Fruit fly (Drosophila melanogaster): ENCODE measurements around the gene wat.
A peak's percentile ranks its signal among the peaks of the same experiment; 100 is the strongest.

wat gene

DNA sequence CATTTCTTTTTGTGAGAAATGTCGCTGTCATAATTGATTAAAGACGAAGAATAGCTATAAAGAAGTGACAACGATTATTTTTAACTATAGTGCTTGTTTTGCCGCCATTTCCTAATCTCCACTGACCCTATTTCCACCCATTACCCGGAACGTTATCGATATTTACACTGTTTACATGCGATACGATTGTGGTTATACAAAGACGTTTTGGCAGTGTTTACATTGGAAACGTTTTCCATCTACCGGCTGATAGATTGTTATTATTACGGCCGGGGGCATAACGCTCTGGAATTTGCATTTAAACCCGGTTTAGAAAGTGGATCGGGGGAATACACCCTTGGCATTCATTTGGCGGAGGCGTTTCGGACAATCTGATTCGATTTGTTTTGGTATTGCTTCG is 46.1 kb upstream of the wat start (continued):
- TF ChIP-seq bowl (GFP tag; IDR thresholded peaks at IDR 0.05) (no peak), scrt (GFP tag; optimal IDR thresholded peaks at IDR 0.05) (no peak), CG4328 (GFP tag; optimal IDR thresholded peaks at IDR 0.05) (no peak), gsb (GFP tag; IDR thresholded peaks at IDR 0.05) (no peak), sc (optimal IDR thresholded peaks at IDR 0.05) (no peak), sc (GFP tag; optimal IDR thresholded peaks at IDR 0.05) (no peak), hkb (optimal IDR thresholded peaks at IDR 0.05) (no peak), hkb (GFP tag; IDR thresholded peaks at IDR 0.05) (0 out of 2 replicates have a peak, but pooled peaks have one; percentile 23), CG15479 (GFP tag; optimal IDR thresholded peaks at IDR 0.05) (peak; percentile 12), phol (tag; optimal IDR thresholded peaks at IDR 0.05) (no peak), fd3F (GFP tag; optimal IDR thresholded peaks at IDR 0.05) (no peak), schlank (tag; optimal IDR thresholded peaks at IDR 0.05) (no peak), CG3281 (GFP tag; optimal IDR thresholded peaks at IDR 0.05) (no peak), sug (tag; optimal IDR thresholded peaks at IDR 0.05) (no peak), Oaz (GFP tag; IDR thresholded peaks at IDR 0.05) (no peak), CG12391 (tag; optimal IDR thresholded peaks at IDR 0.05) (no peak), CG32772 (GFP tag; IDR thresholded peaks at IDR 0.05) (no peak), CG9727 (GFP tag; optimal IDR thresholded peaks at IDR 0.05) (no peak), fd64A (GFP tag; optimal IDR thresholded peaks at IDR 0.05) (no peak), ap (GFP tag; IDR thresholded peaks at IDR 0.05) (no peak), Xrp1 (GFP tag; IDR thresholded peaks at IDR 0.05) (0 out of 2 replicates have a peak, but pooled peaks have one; percentile 8), HLH3B (GFP tag; IDR thresholded peaks at IDR 0.05) (no peak), so (GFP tag; IDR thresholded peaks at IDR 0.05) (peak; percentile 47; the same call in 1 of the 3 replicates), CG15269 (tag; optimal IDR thresholded peaks at IDR 0.05) (no peak), sr (GFP tag; IDR thresholded peaks at IDR 0.05) (no peak), pfk (GFP tag; optimal IDR thresholded peaks at IDR 0.05) (no peak), MESR4 (GFP tag; optimal IDR thresholded peaks at IDR 0.05) (no peak), CG3065 (GFP tag; optimal IDR thresholded peaks at IDR 0.05) (no peak), mirr (GFP tag; optimal IDR thresholded peaks at IDR 0.05) (peak; percentile 39), fu2 (GFP tag; optimal IDR thresholded peaks at IDR 0.05) (no peak), ERR (GFP tag; optimal IDR thresholded peaks at IDR 0.05) (no peak), CG4707 (GFP tag; optimal IDR thresholded peaks at IDR 0.05) (no peak), CG6683 (GFP tag; optimal IDR thresholded peaks at IDR 0.05) (no peak), bab2 (GFP tag; optimal IDR thresholded peaks at IDR 0.05) (no peak), ash1 (GFP tag; optimal IDR thresholded peaks at IDR 0.05) (no peak), CG15696 (tag; optimal IDR thresholded peaks at IDR 0.05) (no peak), CG11456 (GFP tag; IDR thresholded peaks at IDR 0.05) (no peak), CG7745 (tag; optimal IDR thresholded peaks at IDR 0.05) (no peak), mam (GFP tag; optimal IDR thresholded peaks at IDR 0.05) (no peak), Blimp-1 (GFP tag; optimal IDR thresholded peaks at IDR 0.05) (no peak), oc (tag; optimal IDR thresholded peaks at IDR 0.05) (no peak), az2 (GFP tag; optimal IDR thresholded peaks at IDR 0.05) (no peak), lmd (GFP tag; IDR thresholded peaks at IDR 0.05) (no peak), CG12942 (GFP tag; optimal IDR thresholded peaks at IDR 0.05) (no peak), Ets97D (GFP tag; optimal IDR thresholded peaks at IDR 0.05) (no peak), HHEX (GFP tag; optimal IDR thresholded peaks at IDR 0.05) (peak; percentile 34), zf30C (GFP tag; optimal IDR thresholded peaks at IDR 0.05) (no peak), gcm (GFP tag; optimal IDR thresholded peaks at IDR 0.05) (no peak), CG6689 (GFP tag; IDR thresholded peaks at IDR 0.05) (no peak), kni (GFP tag; optimal IDR thresholded peaks at IDR 0.05) (no peak), repo (GFP tag; optimal IDR thresholded peaks at IDR 0.05) (no peak), Lhr (GFP tag; optimal IDR thresholded peaks at IDR 0.05) (no peak)

Measured in whole organism, embryonic.